Fruit fly (Drosophila melanogaster) whole organism, wandering third instar larva: ENCODE results near the gene dnd.

Experiments
- Abd-B ChIP-seq: fragments of >200 bp; optimal IDR thresholded peaks from 2 replicates; lab custom pipeline; 2017; ENCODE audit warnings: missing biosample characterization, missing genetic modification characterization
- CG32264 ChIP-seq: fragments of 200-800 bp; sonication (Bioruptor generic); optimal IDR thresholded peaks from 2 replicates; lab custom pipeline; 2016; ENCODE audit warnings: missing biosample characterization, missing genetic modification characterization
- Dfd ChIP-seq: fragments of >200 bp; optimal IDR thresholded peaks from 2 replicates; lab custom pipeline; 2017; ENCODE audit warnings: missing biosample characterization, missing genetic modification characterization
- GATAd ChIP-seq: sonication (Bioruptor generic); optimal IDR thresholded peaks from 2 replicates; lab custom pipeline; 2016; ENCODE audit warnings: missing biosample characterization, missing genetic modification characterization
- HLH106 ChIP-seq: fragments of 200-800 bp; optimal IDR thresholded peaks from 3 replicates; lab custom pipeline; 2019; ENCODE audit warnings: missing biosample characterization, mild to moderate bottlenecking, missing genetic modification characterization, moderate library complexity
- Hnf4 ChIP-seq: fragments of 200-800 bp; sonication (Bioruptor generic); optimal IDR thresholded peaks from 2 replicates; lab custom pipeline; 2016; ENCODE audit warnings: missing biosample characterization, mild to moderate bottlenecking, missing genetic modification characterization
- Hr83 ChIP-seq: fragments of 200-300 bp; sonication (Bioruptor generic); optimal IDR thresholded peaks from 2 replicates; lab custom pipeline; 2016; ENCODE audit warnings: missing biosample characterization, mild to moderate bottlenecking, missing genetic modification characterization, moderate library complexity; ENCODE audit not compliant: poor library complexity, severe bottlenecking
- Myc ChIP-seq: fragments of >200 bp; optimal IDR thresholded peaks from 2 replicates; lab custom pipeline; 2017
- OdsH ChIP-seq: fragments of 200-800 bp; sonication (Bioruptor generic); optimal IDR thresholded peaks from 2 replicates; lab custom pipeline; 2016; ENCODE audit warnings: missing biosample characterization, mild to moderate bottlenecking, missing genetic modification characterization
- Rel ChIP-seq, 2 experiments: fragments of 200-800 bp; sonication (Bioruptor generic) in 1 of 2; optimal IDR thresholded peaks; 2 replicates in 1 of 2; 3 replicates in 1 of 2; lab custom pipeline; 2016 to 2019; ENCODE audit warnings: mild to moderate bottlenecking in 2 of 2, missing biosample characterization in 2 of 2, missing genetic modification characterization in 2 of 2, moderate library complexity in 1 of 2
- Sp1 ChIP-seq: fragments of 200-800 bp; sonication (Bioruptor generic); optimal IDR thresholded peaks from 3 replicates; lab custom pipeline; 2019; ENCODE audit warnings: missing biosample characterization, mild to moderate bottlenecking, missing genetic modification characterization, moderate library complexity
- Vsx2 ChIP-seq: fragments of 200-300, 225-300 bp; sonication (Bioruptor generic); optimal IDR thresholded peaks from 2 replicates; lab custom pipeline; 2018; ENCODE audit warnings: missing biosample characterization, missing genetic modification characterization; ENCODE audit not compliant: partially characterized antibody
- br ChIP-seq: fragments of 200-800 bp; sonication (Bioruptor generic); optimal IDR thresholded peaks from 2 replicates; lab custom pipeline; 2016; ENCODE audit warnings: missing biosample characterization, missing genetic modification characterization
- brk ChIP-seq: fragments of 200-800 bp; sonication (Bioruptor generic); optimal IDR thresholded peaks from 2 replicates; lab custom pipeline; 2016; ENCODE audit warnings: missing biosample characterization, mild to moderate bottlenecking, missing genetic modification characterization
- dmrt93B ChIP-seq: fragments of 200-800 bp; sonication (Bioruptor generic); optimal IDR thresholded peaks from 2 replicates; lab custom pipeline; 2018; ENCODE audit warnings: missing biosample characterization, mild to moderate bottlenecking, missing genetic modification characterization
- dsf ChIP-seq: sonication (Bioruptor generic); optimal IDR thresholded peaks from 2 replicates; lab custom pipeline; 2016; ENCODE audit warnings: missing biosample characterization, missing genetic modification characterization, borderline replicate concordance
- ey ChIP-seq: fragments of 200-800 bp; sonication (Bioruptor generic); optimal IDR thresholded peaks from 2 replicates; lab custom pipeline; 2016; ENCODE audit warnings: missing biosample characterization, missing genetic modification characterization
- foxo ChIP-seq, 2 experiments: fragments of 200-800 bp; sonication (Bioruptor generic); optimal IDR thresholded peaks; 2 replicates in 1 of 2; 3 replicates in 1 of 2; lab custom pipeline; 2016 to 2017; ENCODE audit warnings: missing biosample characterization in 2 of 2, missing genetic modification characterization in 2 of 2
- fru ChIP-seq: fragments of 200-800 bp; sonication (Bioruptor generic); optimal IDR thresholded peaks from 3 replicates; lab custom pipeline; 2016; ENCODE audit warnings: missing biosample characterization, mild to moderate bottlenecking, missing genetic modification characterization
- h ChIP-seq: fragments of 200-800 bp; sonication (Bioruptor generic); optimal IDR thresholded peaks from 3 replicates; lab custom pipeline; 2016; ENCODE audit warnings: missing biosample characterization, mild to moderate bottlenecking, missing genetic modification characterization
- jim ChIP-seq: fragments of 175-275, 200-325 bp; sonication (Bioruptor generic); optimal IDR thresholded peaks from 2 replicates; lab custom pipeline; 2016; ENCODE audit warnings: missing biosample characterization, mild to moderate bottlenecking, missing genetic modification characterization
- lola ChIP-seq: fragments of >200 bp; optimal IDR thresholded peaks from 2 replicates; lab custom pipeline; 2017; ENCODE audit warnings: missing biosample characterization, missing genetic modification characterization
- rgr ChIP-seq: fragments of 200-800 bp; sonication (Bioruptor generic); optimal IDR thresholded peaks from 3 replicates; lab custom pipeline; 2016; ENCODE audit warnings: missing biosample characterization, mild to moderate bottlenecking, missing genetic modification characterization
- sv ChIP-seq: fragments of 200-800 bp; sonication (Bioruptor generic); optimal IDR thresholded peaks from 3 replicates; lab custom pipeline; 2016; ENCODE audit warnings: missing biosample characterization, missing genetic modification characterization
- tai ChIP-seq: sonication (Bioruptor generic); optimal IDR thresholded peaks from 2 replicates; lab custom pipeline; 2016; ENCODE audit warnings: missing biosample characterization, missing genetic modification characterization
- woc ChIP-seq: sonication (Bioruptor generic); optimal IDR thresholded peaks from 2 replicates; lab custom pipeline; 2016; ENCODE audit warnings: missing biosample characterization, mild to moderate bottlenecking, missing genetic modification characterization

dnd gene

DNA sequence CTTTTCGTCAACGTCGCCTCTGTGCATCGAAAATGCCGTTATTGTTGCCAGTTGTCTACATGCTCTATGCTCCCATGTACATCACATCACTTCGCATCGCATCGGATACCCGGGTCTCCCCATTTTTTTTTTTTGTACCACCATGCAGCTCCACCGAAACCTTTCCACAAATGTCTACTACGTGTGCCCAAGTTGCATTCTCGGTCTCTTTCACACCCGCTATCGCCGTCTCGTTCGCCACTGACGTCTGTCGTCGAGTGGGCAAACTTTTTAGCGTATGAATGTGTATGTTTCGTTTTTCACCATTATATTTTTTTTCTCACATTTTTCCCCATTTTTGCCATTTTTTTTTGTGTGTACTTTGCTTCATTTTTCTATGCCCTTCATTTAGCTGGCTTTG is 5.3 kb upstream of the dnd start:
- TF ChIP-seq OdsH (GFP tag; lab: Kevin White, UChicago) (no peak), Sp1 (peak; percentile 19)
- TF ChIP-seq, all 38 proteins: peak for 1

DNA sequence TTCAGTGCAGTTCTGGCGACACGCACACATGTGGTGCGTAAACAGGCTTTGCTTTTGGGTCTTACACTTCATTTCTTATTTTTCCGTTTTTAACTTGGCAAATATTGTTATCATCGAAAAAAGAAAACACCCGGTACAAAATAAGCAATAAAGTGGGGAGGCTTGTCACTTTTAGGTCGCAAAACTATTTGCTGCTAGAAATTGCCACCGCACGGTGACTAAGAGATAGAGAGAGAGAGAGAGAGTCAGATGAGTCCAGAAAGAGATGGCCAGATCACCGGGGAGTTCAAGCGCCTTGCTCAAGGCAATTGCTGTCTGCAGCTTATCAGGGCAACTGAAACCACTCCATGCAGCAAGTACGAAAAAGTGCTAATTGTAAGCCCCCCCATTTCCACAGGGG is 3.6 kb upstream of the dnd start:
- no peak for TF ChIP-seq ey (GFP tag; lab: Kevin White, UChicago)
- no peak for TF ChIP-seq Rel (GFP tag; optimal IDR thresholded peaks at IDR 0.05; lab: Kevin White, UChicago)
- TF ChIP-seq Rel (tag; optimal IDR thresholded peaks at IDR 0.05; lab: Kevin White, UChicago), result peak; percentile 5
- TF ChIP-seq, all 38 proteins: peak for 1

DNA sequence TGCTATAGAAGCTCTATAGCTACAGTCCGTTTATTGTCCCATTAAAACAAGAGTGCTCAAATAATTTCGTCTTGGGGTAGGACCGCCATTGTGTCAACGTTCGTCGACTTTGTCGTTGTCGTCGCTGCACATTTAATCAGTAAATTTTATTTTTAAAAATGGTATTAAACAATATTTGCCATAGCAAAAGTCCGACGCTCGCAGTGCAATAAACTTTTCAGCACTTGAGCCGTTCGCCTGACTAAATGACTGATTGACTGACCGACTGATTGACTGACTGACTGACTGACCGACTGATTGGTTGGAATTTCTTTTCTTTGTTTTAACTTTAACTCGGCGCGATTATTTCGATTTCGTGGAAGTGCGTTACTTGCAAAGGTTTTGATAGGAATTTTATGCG is 2.8 kb upstream of the dnd start:
- TF ChIP-seq fru (GFP tag; lab: Kevin White, UChicago), result peak; percentile 10
- TF ChIP-seq Rel (GFP tag; optimal IDR thresholded peaks at IDR 0.05; lab: Kevin White, UChicago), result no peak
- TF ChIP-seq Rel (tag; optimal IDR thresholded peaks at IDR 0.05; lab: Kevin White, UChicago), result peak; percentile 30
- peak; percentile 23 for TF ChIP-seq h (GFP tag; lab: Kevin White, UChicago)
- TF ChIP-seq dmrt93B, result no peak
- TF ChIP-seq, all 38 proteins: peak for 3

dm6 chr3R:21888696-21889602 is 1.8 kb upstream of the dnd start, which contains the start of gene CG43844:
Gene CG43844 (plus strand): TSS chr3R:21889539.
- TF ChIP-seq Myc (lab: Kevin White, UChicago) (peak; percentile 30), tai (GFP tag; lab: Kevin White, UChicago) (no peak), h (GFP tag; lab: Kevin White, UChicago) (peak; percentile 0), ey (GFP tag; lab: Kevin White, UChicago) (peak; percentile 6), lola (GFP tag; lab: Kevin White, UChicago) (no peak), fru (GFP tag; lab: Kevin White, UChicago) (peak; percentile 45), foxo (GFP tag; optimal IDR thresholded peaks at IDR 0.05; lab: Kevin White, UChicago) (peak in 1 of 2 experiments; percentile 35), br (GFP tag; lab: Kevin White, UChicago) (no peak)

DNA sequence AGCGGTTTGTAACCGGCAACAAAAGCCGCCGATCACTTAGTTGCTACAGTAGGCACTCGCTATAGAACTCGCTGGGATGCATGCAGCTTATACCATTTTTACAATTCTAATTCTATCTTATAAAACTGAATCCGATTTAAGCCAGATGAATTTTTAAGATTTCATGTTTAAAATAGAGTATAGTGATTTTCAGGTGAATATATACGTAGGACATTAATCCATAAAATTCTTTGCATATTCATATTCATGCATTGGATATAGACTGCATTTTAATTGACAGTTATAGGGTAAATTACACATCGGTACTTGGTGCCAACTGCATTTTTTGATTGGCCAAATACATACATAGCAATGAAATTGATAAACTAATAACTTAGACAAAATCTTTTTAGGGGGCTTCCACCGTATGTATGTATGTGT is 443 bp upstream of the dnd start:
- TF ChIP-seq CG32264, result no peak
- TF ChIP-seq foxo (GFP tag; optimal IDR thresholded peaks at IDR 0.05; lab: Kevin White, UChicago), result peak in 1 of 2 experiments; percentile 53
- TF ChIP-seq ey (GFP tag; lab: Kevin White, UChicago), result peak; percentile 33
- peak; percentile 40 for TF ChIP-seq woc (GFP tag; lab: Kevin White, UChicago)
- TF ChIP-seq rgr (GFP tag; lab: Kevin White, UChicago), result peak; percentile 16
- no peak for TF ChIP-seq br (GFP tag; lab: Kevin White, UChicago)
- no peak for TF ChIP-seq Dfd
- TF ChIP-seq Hnf4, result peak; percentile 19
- TF ChIP-seq sv (GFP tag; lab: Kevin White, UChicago), result no peak
- TF ChIP-seq Hr83 (GFP tag; lab: Kevin White, UChicago), result no peak
- TF ChIP-seq fru (GFP tag; lab: Kevin White, UChicago), result peak; percentile 56
- no peak for TF ChIP-seq GATAd (GFP tag; lab: Kevin White, UChicago)
- TF ChIP-seq HLH106 (tag; lab: Kevin White, UChicago), result peak; percentile 37

dm6 chr3R:21885450-21885849 is 1.7 kb downstream of the dnd start, which contains the start of gene CG17819:
Gene CG17819 (minus strand): TSS chr3R:21885550.
- TF ChIP-seq brk (GFP tag; lab: Kevin White, UChicago), result no peak
- no peak for TF ChIP-seq dsf (GFP tag; lab: Kevin White, UChicago)
- TF ChIP-seq, all 38 proteins: peak for 0

dm6 chr3R:21884354-21884753 is 2.8 kb downstream of the dnd start, which contains the start of gene fit:
Gene fit (minus strand): TSS chr3R:21884454.
- TF ChIP-seq ey (GFP tag; lab: Kevin White, UChicago), result no peak
- no peak for TF ChIP-seq OdsH (GFP tag; lab: Kevin White, UChicago)
- TF ChIP-seq woc (GFP tag; lab: Kevin White, UChicago), result no peak
- TF ChIP-seq jim (GFP tag; lab: Kevin White, UChicago), result no peak
- TF ChIP-seq Dfd, result no peak
- TF ChIP-seq rgr (GFP tag; lab: Kevin White, UChicago), result no peak
- TF ChIP-seq tai (GFP tag; lab: Kevin White, UChicago), result no peak
- TF ChIP-seq Abd-B, result no peak
- TF ChIP-seq HLH106 (tag; lab: Kevin White, UChicago), result no peak
- TF ChIP-seq Vsx2, result no peak
- TF ChIP-seq br (GFP tag; lab: Kevin White, UChicago), result no peak
